Fruit fly (Drosophila melanogaster): ENCODE data around the gene CG43336.

The CG43336 gene

DNA sequence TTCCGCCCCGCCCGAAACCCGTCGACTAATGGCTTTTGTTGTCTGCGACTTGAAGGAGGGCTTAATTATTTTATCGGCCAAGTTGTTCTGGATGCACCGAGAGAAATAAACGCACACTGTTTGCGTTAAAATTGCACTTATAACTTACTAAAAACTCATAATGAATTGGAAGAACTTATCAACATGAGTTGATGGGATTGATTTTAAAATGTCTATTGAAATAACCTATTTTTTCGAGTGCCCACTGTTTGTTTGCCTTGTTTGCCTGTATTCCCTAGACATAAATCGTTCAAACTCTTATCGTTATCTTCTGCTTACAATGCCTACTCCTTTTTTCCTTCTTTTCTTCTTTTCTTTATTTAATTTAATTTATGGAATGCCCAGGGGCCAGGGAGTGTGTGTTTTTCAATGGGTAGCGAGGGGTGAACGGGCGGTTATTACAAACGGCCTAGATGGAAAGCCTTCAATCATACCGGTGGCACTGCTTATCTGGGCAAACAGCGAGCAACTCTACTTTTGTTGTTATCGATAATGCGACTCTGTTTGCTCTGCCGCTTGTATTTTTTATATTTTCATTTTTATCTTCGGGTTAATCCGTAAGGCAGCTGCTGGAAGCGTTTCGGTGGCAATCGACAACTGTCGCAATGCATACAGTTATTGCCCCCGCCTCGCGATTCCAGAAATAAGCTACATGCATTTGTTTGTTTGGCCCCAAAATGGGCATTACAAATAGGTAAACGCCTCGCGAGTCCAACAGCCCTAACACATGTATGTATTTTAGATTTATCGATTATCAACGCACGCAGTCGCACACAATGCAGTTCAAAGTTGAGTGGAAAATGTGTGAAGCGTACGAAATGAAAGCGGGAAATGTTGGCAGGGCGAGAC, 39.5 kb downstream of the CG43336 start (continued):
- TF ChIP-seq CG11560 (tag; IDR thresholded peaks at IDR 0.05) (no peak), CG2875 (GFP tag; optimal IDR thresholded peaks at IDR 0.05) (peak; percentile 78), Drgx (GFP tag; IDR thresholded peaks at IDR 0.05) (peak; percentile 26; the same call in 1 of the 2 replicates), Mad (GFP tag; optimal IDR thresholded peaks at IDR 0.05) (peak; percentile 44), Med (GFP tag) (peak; percentile 48), CG7556 (GFP tag; optimal IDR thresholded peaks at IDR 0.05) (peak; percentile 69), Ptx1 (GFP tag; IDR thresholded peaks at IDR 0.05) (peak; percentile 65), CG8290 (GFP tag; optimal IDR thresholded peaks at IDR 0.05) (peak; percentile 61), CG8290 (tag; optimal IDR thresholded peaks at IDR 0.05) (peak in 1 of 2 experiments; percentile 64), CG17359 (tag; optimal IDR thresholded peaks at IDR 0.05) (peak; percentile 62), CG6683 (GFP tag; optimal IDR thresholded peaks at IDR 0.05) (no peak), gfzf (GFP tag; optimal IDR thresholded peaks at IDR 0.05) (no peak), YL-1 (GFP tag; optimal IDR thresholded peaks at IDR 0.05) (peak; percentile 28), crol (GFP tag; IDR thresholded peaks at IDR 0.05) (peak; percentile 75), br (optimal IDR thresholded peaks at IDR 0.05) (no peak), CG30403 (GFP tag; optimal IDR thresholded peaks at IDR 0.05) (peak; percentile 54), odd (GFP tag; optimal IDR thresholded peaks at IDR 0.05) (peak; percentile 46), CG33213 (GFP tag; optimal IDR thresholded peaks at IDR 0.05) (no peak), CG12219 (GFP tag; optimal IDR thresholded peaks at IDR 0.05) (peak; percentile 55), CG11695 (GFP tag; IDR thresholded peaks at IDR 0.05) (0 out of 3 replicates have a peak, but pooled peaks have one; percentile 17), CG8089 (GFP tag; optimal IDR thresholded peaks at IDR 0.05) (peak; percentile 62), prd (optimal IDR thresholded peaks at IDR 0.05) (no peak), prd (GFP tag; IDR thresholded peaks at IDR 0.05) (peak; percentile 62; the same call in 2 of the 3 replicates), D19A (tag; optimal IDR thresholded peaks at IDR 0.05) (peak; percentile 34), CG18599 (GFP tag; optimal IDR thresholded peaks at IDR 0.05) (peak; percentile 42), sna (GFP tag; IDR thresholded peaks at IDR 0.05; ENCODE audit: partially characterized antibody) (no peak), ssp (GFP tag; IDR thresholded peaks at IDR 0.05) (peak; percentile 17; the same call in 1 of the 2 replicates), mirr (GFP tag; optimal IDR thresholded peaks at IDR 0.05) (no peak), row (GFP tag; IDR thresholded peaks at IDR 0.05) (peak; percentile 53), Mrtf (GFP tag; IDR thresholded peaks at IDR 0.05) (peak; percentile 21; the same call in 1 of the 3 replicates), sc (optimal IDR thresholded peaks at IDR 0.05) (no peak), sc (GFP tag; optimal IDR thresholded peaks at IDR 0.05) (peak; percentile 64), klu (GFP tag; IDR thresholded peaks at IDR 0.05) (no peak), Sox102F (GFP tag; optimal IDR thresholded peaks at IDR 0.05) (peak; percentile 61), CG1024 (GFP tag; IDR thresholded peaks at IDR 0.05) (peak; percentile 63; the same call in 1 of the 2 replicates), CG17829 (tag; optimal IDR thresholded peaks at IDR 0.05) (peak; percentile 56), Optix (GFP tag; IDR thresholded peaks at IDR 0.05) (peak; percentile 58; the same call in 1 of the 3 replicates), yki (optimal IDR thresholded peaks at IDR 0.05) (no peak), zfh2 (GFP tag; optimal IDR thresholded peaks at IDR 0.05) (no peak), aop (GFP tag; IDR thresholded peaks at IDR 0.05) (no peak), NK7.1 (GFP tag; optimal IDR thresholded peaks at IDR 0.05) (no peak), NC2α (GFP tag; optimal IDR thresholded peaks at IDR 0.05) (peak; percentile 37), B-H1 (GFP tag; IDR thresholded peaks at IDR 0.05) (peak; percentile 16; the same call in 1 of the 3 replicates), ase (GFP tag; IDR thresholded peaks at IDR 0.05) (no peak), pum (GFP tag; optimal IDR thresholded peaks at IDR 0.05) (peak; percentile 37), lilli (GFP tag; optimal IDR thresholded peaks at IDR 0.05) (peak; percentile 43), CG4730 (GFP tag; IDR thresholded peaks at IDR 0.05) (peak; percentile 43; the same call in 1 of the 2 replicates), dysf (GFP tag; IDR thresholded peaks at IDR 0.05) (peak; percentile 46; the same call in 1 of the 3 replicates), hkb (optimal IDR thresholded peaks at IDR 0.05) (no peak), hkb (GFP tag; IDR thresholded peaks at IDR 0.05) (peak; percentile 40; the same call in 1 of the 2 replicates), CG18476 (GFP tag; optimal IDR thresholded peaks at IDR 0.05) (peak; percentile 8)
